Worm (Caenorhabditis elegans): ENCODE data around the gene F20B6.4.

Gene F20B6.4

ce11 chrX:4145051-4145826 is 51.1 kb downstream of the F20B6.4 start:
- TF ChIP-seq dsc-1 (tag; optimal IDR thresholded peaks at IDR 0.05) (peak; percentile 44), xbp-1 (tag; optimal IDR thresholded peaks at IDR 0.05) (peak; percentile 32), aly-2 (tag; optimal IDR thresholded peaks at IDR 0.05) (no peak), hlh-17 (GFP tag; optimal IDR thresholded peaks at IDR 0.05; ENCODE audit: borderline replicate concordance) (no peak), ama-1 (optimal IDR thresholded peaks at IDR 0.05) (peak; percentile 70), pqm-1 (tag; optimal IDR thresholded peaks at IDR 0.05) (no peak), sptf-1 (tag; optimal IDR thresholded peaks at IDR 0.05) (no peak), fos-1 (tag; optimal IDR thresholded peaks at IDR 0.05) (peak; percentile 38), ces-1 (GFP tag; optimal IDR thresholded peaks at IDR 0.05) (no peak), nhr-85 (tag) (peak; percentile 86), elt-3 (tag; optimal IDR thresholded peaks at IDR 0.05) (peak in 2 of 6 experiments; percentile 39 to 83), blmp-1 (tag; optimal IDR thresholded peaks at IDR 0.05) (peak; percentile 77), C04F5.9 (tag; optimal IDR thresholded peaks at IDR 0.05) (no peak), ceh-8 (GFP tag; optimal IDR thresholded peaks at IDR 0.05) (peak; percentile 5), ceh-63 (GFP tag; optimal IDR thresholded peaks at IDR 0.05) (no peak), unc-130 (tag; optimal IDR thresholded peaks at IDR 0.05) (peak; percentile 78), mef-2 (tag; optimal IDR thresholded peaks at IDR 0.05) (peak; percentile 28), nhr-28 (tag; optimal IDR thresholded peaks at IDR 0.05) (no peak), nhr-77 (tag; optimal IDR thresholded peaks at IDR 0.05) (peak; percentile 82), mab-9 (GFP tag; IDR thresholded peaks at IDR 0.05) (no peak; the same call in 1 of the 2 replicates), nhr-47 (tag; optimal IDR thresholded peaks at IDR 0.05) (peak; percentile 64), unc-30 (tag; optimal IDR thresholded peaks at IDR 0.05) (no peak), nhr-237 (tag; optimal IDR thresholded peaks at IDR 0.05) (no peak), nhr-84 (tag; optimal IDR thresholded peaks at IDR 0.05) (peak; percentile 9), aha-1 (tag; optimal IDR thresholded peaks at IDR 0.05) (no peak), lsy-2 (tag; optimal IDR thresholded peaks at IDR 0.05) (peak; percentile 11 to 76), sox-4 (tag; optimal IDR thresholded peaks at IDR 0.05) (peak; percentile 57), alr-1 (tag; optimal IDR thresholded peaks at IDR 0.05; ENCODE audit: borderline replicate concordance) (no peak), isw-1 (GFP tag; IDR thresholded peaks at IDR 0.05) (peak; percentile 44; the same call in 1 of the 2 replicates), fkh-4 (tag; optimal IDR thresholded peaks at IDR 0.05; ENCODE audit: borderline replicate concordance) (no peak), pag-3 (tag; optimal IDR thresholded peaks at IDR 0.05; ENCODE audit: borderline replicate concordance, insufficient read depth) (no peak), Y116A8C.19 (tag; optimal IDR thresholded peaks at IDR 0.05; ENCODE audit: borderline replicate concordance) (no peak), egl-13 (tag; optimal IDR thresholded peaks at IDR 0.05) (peak; percentile 52), lin-13 (GFP tag; optimal IDR thresholded peaks at IDR 0.05) (peak; percentile 56), rnt-1 (tag; optimal IDR thresholded peaks at IDR 0.05) (peak; percentile 80), nhr-76 (tag; optimal IDR thresholded peaks at IDR 0.05) (no peak), unc-86 (tag; optimal IDR thresholded peaks at IDR 0.05) (peak; percentile 69), nhr-11 (tag; optimal IDR thresholded peaks at IDR 0.05) (no peak), nhr-20 (tag; optimal IDR thresholded peaks at IDR 0.05) (peak; percentile 91), egl-27 (tag; optimal IDR thresholded peaks at IDR 0.05) (no peak), nhr-12 (tag; optimal IDR thresholded peaks at IDR 0.05) (no peak), lin-35 (GFP tag; optimal IDR thresholded peaks at IDR 0.05) (peak; percentile 43 to 60), nhr-19 (GFP tag; conservative IDR thresholded peaks at IDR 0.05) (peak; percentile 73), zag-1 (tag; optimal IDR thresholded peaks at IDR 0.05) (no peak), fkh-10 (GFP tag; optimal IDR thresholded peaks at IDR 0.05) (peak; percentile 64), elt-2 (tag; optimal IDR thresholded peaks at IDR 0.05) (peak; percentile 40), zip-4 (GFP tag; optimal IDR thresholded peaks at IDR 0.05) (peak; percentile 44), sup-37 (GFP tag; optimal IDR thresholded peaks at IDR 0.05) (no peak), ztf-4 (tag; optimal IDR thresholded peaks at IDR 0.05) (peak; percentile 24), F16B12.6 (tag; optimal IDR thresholded peaks at IDR 0.05) (peak; percentile 10), C34B4.2 (tag; optimal IDR thresholded peaks at IDR 0.05) (no peak), ceh-88 (GFP tag; IDR thresholded peaks at IDR 0.05) (0 out of 2 replicates have a peak, but pooled peaks have one; percentile 19)
